Fruit fly (Drosophila melanogaster) whole organism, embryonic: Measurements from ENCODE around the gene CG17839.

Source experiments
- ATbp ChIP-seq: fragments of 200-800 bp; sonication (Bioruptor generic); optimal IDR thresholded peaks from 2 replicates; lab custom pipeline; 2017; ENCODE audit warnings: missing biosample characterization, mild to moderate bottlenecking, missing genetic modification characterization, missing genetic modification reagents
- Ada2b ChIP-seq: fragments of 200-800 bp; sonication (Bioruptor generic); IDR thresholded peaks from 2 replicates; pipeline ENCODE4 v1.3.6; 2022; ENCODE audit warnings: missing biosample characterization, missing genetic modification characterization
- Asciz ChIP-seq: fragments of 200-800 bp; sonication (Bioruptor generic); optimal IDR thresholded peaks from 2 replicates; lab custom pipeline; 2017; ENCODE audit warnings: missing biosample characterization, mild to moderate bottlenecking, missing genetic modification characterization, missing genetic modification reagents
- B-H2 ChIP-seq: fragments of 200-800 bp; sonication (Bioruptor generic); optimal IDR thresholded peaks from 2 replicates; lab custom pipeline; 2018; ENCODE audit warnings: missing biosample characterization, mild to moderate bottlenecking, missing genetic modification characterization
- CG11398 ChIP-seq: fragments of 200-800 bp; sonication (Bioruptor generic); optimal IDR thresholded peaks from 2 replicates; lab custom pipeline; 2016; ENCODE audit warnings: missing biosample characterization, missing genetic modification characterization
- CG11504 ChIP-seq: fragments of 200-800 bp; sonication (Bioruptor generic); optimal IDR thresholded peaks from 3 replicates; lab custom pipeline; 2019; ENCODE audit warnings: missing biosample characterization, mild to moderate bottlenecking, missing genetic modification characterization, moderate library complexity
- CG12769 ChIP-seq: fragments of 200-800 bp; sonication (Bioruptor generic); optimal IDR thresholded peaks from 2 replicates; lab custom pipeline; 2019; ENCODE audit warnings: missing biosample characterization, mild to moderate bottlenecking, missing genetic modification characterization, moderate library complexity
- CG14050 ChIP-seq: fragments of 200-800 bp; sonication (Bioruptor generic); IDR thresholded peaks from 3 replicates; pipeline ENCODE4 v1.3.6; 2022; ENCODE audit warnings: missing biosample characterization, missing genetic modification characterization
- CG16813 ChIP-seq: fragments of 200-800 bp; sonication (Bioruptor generic); IDR thresholded peaks from 3 replicates; pipeline ENCODE4 v1.3.6; 2022; ENCODE audit warnings: missing biosample characterization, missing genetic modification characterization; ENCODE audit not compliant: partially characterized antibody
- CG18011 ChIP-seq: fragments of 200-800 bp; sonication (Bioruptor generic); optimal IDR thresholded peaks from 2 replicates; lab custom pipeline; 2017; ENCODE audit warnings: missing biosample characterization, missing genetic modification characterization, mild to moderate bottlenecking, moderate library complexity, missing genotype
- CG18599 ChIP-seq: fragments of 200-800 bp; sonication (Bioruptor generic); optimal IDR thresholded peaks from 3 replicates; lab custom pipeline; 2017; ENCODE audit warnings: missing biosample characterization, missing genetic modification characterization, mild to moderate bottlenecking, moderate library complexity, missing genetic modification reagents
- CG18764 ChIP-seq: fragments of 200-800 bp; sonication (Bioruptor generic); optimal IDR thresholded peaks from 3 replicates; lab custom pipeline; 2016; ENCODE audit warnings: missing biosample characterization, missing genetic modification characterization
- CG2875 ChIP-seq: fragments of 200-800 bp; sonication (Bioruptor generic); optimal IDR thresholded peaks from 2 replicates; lab custom pipeline; 2017; ENCODE audit warnings: missing biosample characterization, mild to moderate bottlenecking, missing genetic modification characterization, missing genetic modification reagents
- CG34422 ChIP-seq: fragments of 200-800 bp; sonication (Bioruptor generic); IDR thresholded peaks from 3 replicates; pipeline ENCODE4 v1.3.6; 2022; ENCODE audit warnings: missing biosample characterization, missing genetic modification characterization
- CG4282 ChIP-seq: fragments of 200-800 bp; sonication (Bioruptor generic); optimal IDR thresholded peaks from 2 replicates; lab custom pipeline; 2016; ENCODE audit warnings: missing biosample characterization, missing genetic modification characterization
- CG4328 ChIP-seq: fragments of 200-800 bp; sonication (Bioruptor generic); optimal IDR thresholded peaks from 3 replicates; lab custom pipeline; 2017; ENCODE audit warnings: missing biosample characterization, missing genetic modification reagents, missing genetic modification characterization
- CG4617 ChIP-seq: fragments of 200-800 bp; sonication (Bioruptor generic); optimal IDR thresholded peaks from 3 replicates; lab custom pipeline; 2016; ENCODE audit warnings: missing biosample characterization, missing genetic modification characterization, borderline replicate concordance
- CG5953 ChIP-seq: fragments of 200-800 bp; sonication (Bioruptor generic); IDR thresholded peaks from 2 replicates; pipeline ENCODE4 v1.3.6; 2022; ENCODE audit warnings: missing biosample characterization, missing genetic modification characterization
- CG7786 ChIP-seq: fragments of 200-800 bp; sonication (Bioruptor generic); optimal IDR thresholded peaks from 2 replicates; lab custom pipeline; 2016; ENCODE audit warnings: missing biosample characterization, missing genetic modification characterization
- CG8765 ChIP-seq: fragments of 200-800 bp; sonication (Bioruptor generic); IDR thresholded peaks from 2 replicates; pipeline ENCODE4 v1.3.6; 2022; ENCODE audit warnings: missing biosample characterization, missing genetic modification characterization
- CG8924 ChIP-seq: fragments of 200-800 bp; optimal IDR thresholded peaks from 3 replicates; lab custom pipeline; 2019; ENCODE audit warnings: missing biosample characterization, mild to moderate bottlenecking, missing genetic modification characterization, moderate library complexity
- CkIIα-i1 ChIP-seq: fragments of 200-800 bp; sonication (Bioruptor generic); IDR thresholded peaks from 2 replicates; pipeline ENCODE4 v1.3.6; 2022; ENCODE audit warnings: missing biosample characterization, missing genetic modification characterization
- D ChIP-seq, 2 experiments: fragments of 200-800 bp in 1 of 2; fragments of >200 bp in 1 of 2; sonication (Bioruptor generic) in 1 of 2; optimal IDR thresholded peaks; 2 replicates in 1 of 2; 3 replicates in 1 of 2; lab custom pipeline; 2017; ENCODE audit warnings: mild to moderate bottlenecking in 1 of 2, missing biosample characterization in 1 of 2, missing genetic modification characterization in 1 of 2, missing genetic modification reagents in 1 of 2
- Dad ChIP-seq: fragments of 200-800 bp; sonication (Bioruptor generic); optimal IDR thresholded peaks from 3 replicates; lab custom pipeline; 2016; ENCODE audit warnings: missing biosample characterization, missing genetic modification characterization
- Dek ChIP-seq: fragments of 200-800 bp; sonication (Bioruptor generic); optimal IDR thresholded peaks from 3 replicates; lab custom pipeline; 2019; ENCODE audit warnings: missing biosample characterization, mild to moderate bottlenecking, missing genetic modification characterization, moderate library complexity
- Drgx ChIP-seq: fragments of 200-800 bp; sonication (Bioruptor generic); IDR thresholded peaks from 2 replicates; pipeline ENCODE4 v1.3.6; 2022; ENCODE audit warnings: missing biosample characterization, missing genetic modification characterization
- Elba2 ChIP-seq: fragments of 200-800 bp; sonication (Bioruptor generic); optimal IDR thresholded peaks from 3 replicates; lab custom pipeline; 2016; ENCODE audit warnings: missing biosample characterization, missing genetic modification characterization
- Gug ChIP-seq: fragments of 200-800 bp; sonication (Bioruptor generic); IDR thresholded peaks from 4 replicates; pipeline ENCODE4 v1.3.6; 2022; ENCODE audit warnings: missing biosample characterization, missing genetic modification characterization
- H2.0 ChIP-seq: fragments of 200-800 bp; sonication (Bioruptor generic); IDR thresholded peaks from 2 replicates; pipeline ENCODE4 v1.3.6; 2022; ENCODE audit warnings: missing biosample characterization, missing genetic modification characterization
- Med ChIP-seq: fragments of 200-800 bp; sonication (Bioruptor generic); peaks from one replicate; lab custom pipeline; 2016; ENCODE audit warnings: missing biosample characterization, missing genetic modification characterization, mild to moderate bottlenecking, inconsistent platforms, moderate library complexity
- NC2β ChIP-seq: fragments of 200-800 bp; sonication (Bioruptor generic); optimal IDR thresholded peaks from 2 replicates; lab custom pipeline; 2016; ENCODE audit warnings: missing biosample characterization, missing genetic modification characterization
- Sox100B ChIP-seq: fragments of 200-800 bp; sonication (Bioruptor generic); optimal IDR thresholded peaks from 3 replicates; lab custom pipeline; 2018; ENCODE audit warnings: missing biosample characterization, mild to moderate bottlenecking, missing genetic modification characterization
- Usf ChIP-seq: fragments of 200-800 bp; sonication (Bioruptor generic); optimal IDR thresholded peaks from 2 replicates; lab custom pipeline; 2017; ENCODE audit warnings: missing genotype, missing biosample characterization, missing genetic modification characterization
- cato ChIP-seq: fragments of 200-800 bp; sonication (Bioruptor generic); optimal IDR thresholded peaks from 2 replicates; lab custom pipeline; 2016; ENCODE audit warnings: missing biosample characterization, missing genetic modification characterization, borderline replicate concordance
- chinmo ChIP-seq: fragments of 200-800 bp; sonication (Bioruptor generic); IDR thresholded peaks from 4 replicates; pipeline ENCODE4 v1.3.6; 2022; ENCODE audit warnings: missing biosample characterization, missing genetic modification characterization; ENCODE audit not compliant: partially characterized antibody
- crol ChIP-seq: fragments of 200-800 bp; sonication (Bioruptor generic); IDR thresholded peaks from 2 replicates; pipeline ENCODE4 v1.3.6; 2022; ENCODE audit warnings: missing biosample characterization, missing genetic modification characterization
- dati ChIP-seq: fragments of 200-800 bp; sonication (Bioruptor generic); IDR thresholded peaks from 2 replicates; pipeline ENCODE4 v1.3.6; 2022; ENCODE audit warnings: missing biosample characterization, missing genetic modification characterization
- gfzf ChIP-seq: fragments of 200-800 bp; sonication (Bioruptor generic); optimal IDR thresholded peaks from 2 replicates; lab custom pipeline; 2016; ENCODE audit warnings: missing biosample characterization, mild to moderate bottlenecking, missing genetic modification characterization, moderate library complexity
- gro ChIP-seq: fragments of 200-800 bp; sonication (Bioruptor generic); optimal IDR thresholded peaks from 2 replicates; lab custom pipeline; 2016; ENCODE audit warnings: missing biosample characterization, missing genetic modification characterization
- gt ChIP-seq: fragments of 200-800 bp; sonication (Bioruptor generic); IDR thresholded peaks from 2 replicates; pipeline ENCODE4 v1.3.6; 2022; ENCODE audit warnings: missing biosample characterization, missing genetic modification characterization
- ham ChIP-seq: fragments of 200-800 bp; sonication (Bioruptor generic); IDR thresholded peaks from 2 replicates; pipeline ENCODE4 v1.3.6; 2022; ENCODE audit warnings: missing biosample characterization, missing genetic modification characterization
- insv ChIP-seq, 2 experiments: fragments of 200-800 bp; sonication (Bioruptor generic); optimal IDR thresholded peaks; 3 replicates each; lab custom pipeline; 2016 to 2018; ENCODE audit warnings: missing biosample characterization in 2 of 2, missing genetic modification characterization in 2 of 2
- jumu ChIP-seq: fragments of 200-800 bp; sonication (Bioruptor generic); optimal IDR thresholded peaks from 3 replicates; lab custom pipeline; 2016; ENCODE audit warnings: missing biosample characterization, missing genetic modification characterization
- lbe ChIP-seq: fragments of 200-800 bp; sonication (Bioruptor generic); optimal IDR thresholded peaks from 2 replicates; lab custom pipeline; 2016; ENCODE audit warnings: missing biosample characterization, mild to moderate bottlenecking, missing genetic modification characterization
- org-1 ChIP-seq: fragments of 200-800 bp; sonication (Bioruptor generic); optimal IDR thresholded peaks from 2 replicates; lab custom pipeline; 2017; ENCODE audit warnings: missing biosample characterization, missing genetic modification characterization
- slbo ChIP-seq: fragments of 200-800 bp; sonication (Bioruptor generic); IDR thresholded peaks from 2 replicates; pipeline ENCODE4 v1.3.6; 2022; ENCODE audit warnings: missing biosample characterization, missing genetic modification characterization
- tgo ChIP-seq: fragments of 200-800 bp; sonication (Bioruptor generic); IDR thresholded peaks from 3 replicates; pipeline ENCODE4 v1.3.6; 2022; ENCODE audit warnings: missing biosample characterization, missing genetic modification characterization
- wor ChIP-seq: fragments of 200-800 bp; sonication (Bioruptor generic); IDR thresholded peaks from 2 replicates; pipeline ENCODE4 v1.3.6; 2022; ENCODE audit warnings: missing biosample characterization, missing genetic modification characterization

CG17839 gene

dm6 chr3L:14801854-14802616 is 2.9 kb upstream of the CG17839 start, which contains the start of gene NHP2 (continued):
- TF ChIP-seq Asciz (GFP tag; lab: Kevin White, UChicago), result no peak
- TF ChIP-seq gt (GFP tag; lab: Robert Waterston, UW), result 0 out of 2 replicates have a peak, but pooled peaks have one; percentile 15
- peak; percentile 80 for TF ChIP-seq Drgx (GFP tag; lab: Robert Waterston, UW)
- peak; percentile 88 for TF ChIP-seq Dek
- peak; percentile 59 for TF ChIP-seq CG18764 (GFP tag; lab: Kevin White, UChicago)
- TF ChIP-seq CG2875 (GFP tag; lab: Kevin White, UChicago), result peak; percentile 67
- peak; percentile 84 for TF ChIP-seq slbo (GFP tag; lab: Robert Waterston, UW)
- peak; percentile 59 for TF ChIP-seq CG7786
- peak; percentile 81 for TF ChIP-seq lbe (GFP tag; lab: Kevin White, UChicago)
- TF ChIP-seq NC2β (GFP tag; lab: Kevin White, UChicago), result peak; percentile 42
- TF ChIP-seq chinmo, result 0 out of 4 replicates have a peak, but pooled peaks have one; percentile 63
- TF ChIP-seq gfzf (GFP tag; lab: Kevin White, UChicago), result peak; percentile 96
- TF ChIP-seq Dad (GFP tag; lab: Kevin White, UChicago), result peak; percentile 29
- peak; percentile 63 for TF ChIP-seq Ada2b (GFP tag; lab: Robert Waterston, UW)
- TF ChIP-seq CG4282 (GFP tag; lab: Kevin White, UChicago), result no peak
- no peak for TF ChIP-seq CG8765 (GFP tag; lab: Robert Waterston, UW)
- no peak for TF ChIP-seq dati (GFP tag; lab: Robert Waterston, UW)
- peak; percentile 79 for TF ChIP-seq tgo
- TF ChIP-seq CG4617 (GFP tag; lab: Kevin White, UChicago), result peak; percentile 85
- TF ChIP-seq CG11504 (tag; lab: Kevin White, UChicago), result no peak
- TF ChIP-seq jumu, result no peak
- TF ChIP-seq CG18599 (GFP tag; lab: Kevin White, UChicago), result peak; percentile 88
- peak; percentile 52 for TF ChIP-seq org-1 (GFP tag; lab: Kevin White, UChicago)
- TF ChIP-seq CG8924 (tag; lab: Kevin White, UChicago), result peak; percentile 83
- TF ChIP-seq CG34422 (GFP tag; lab: Robert Waterston, UW), result peak; percentile 83
- TF ChIP-seq CG12769 (tag; lab: Kevin White, UChicago), result no peak
- 0 out of 2 replicates have a peak, but pooled peaks have one; percentile 28 for TF ChIP-seq wor (GFP tag; lab: Robert Waterston, UW)
- no peak for TF ChIP-seq crol
- TF ChIP-seq CG18011, result peak; percentile 49
- TF ChIP-seq Sox100B (GFP tag; lab: Kevin White, UChicago), result no peak
- peak; percentile 80 for TF ChIP-seq ATbp (GFP tag; lab: Kevin White, UChicago)
- peak; percentile 76 for TF ChIP-seq CG14050 (GFP tag; lab: Robert Waterston, UW)
- peak; percentile 34 for TF ChIP-seq Usf (GFP tag; lab: Kevin White, UChicago)
- TF ChIP-seq CG16813 (GFP tag; lab: Robert Waterston, UW), result no peak
- peak; percentile 93 for TF ChIP-seq Med (GFP tag; lab: Kevin White, UChicago)
- TF ChIP-seq CG4328 (GFP tag; lab: Kevin White, UChicago), result peak; percentile 43
- TF ChIP-seq B-H2 (GFP tag; lab: Kevin White, UChicago), result peak; percentile 48
- TF ChIP-seq CG5953 (GFP tag; lab: Robert Waterston, UW), result peak; percentile 82
- TF ChIP-seq ham, result no peak
- TF ChIP-seq CG11398, result no peak
- no peak; the same call in 1 of the 2 replicates for TF ChIP-seq CkIIα-i1 (GFP tag; lab: Robert Waterston, UW)
- TF ChIP-seq Gug (GFP tag; lab: Robert Waterston, UW), result peak; percentile 63; the same call in 3 of the 4 replicates
- TF ChIP-seq cato, result no peak
- peak; percentile 63 for TF ChIP-seq H2.0 (GFP tag; lab: Robert Waterston, UW)
- peak; percentile 85 for TF ChIP-seq Elba2 (GFP tag; lab: Kevin White, UChicago)
- TF ChIP-seq D (optimal IDR thresholded peaks at IDR 0.05; lab: Kevin White, UChicago), result no peak
- peak; percentile 57 for TF ChIP-seq D (GFP tag; optimal IDR thresholded peaks at IDR 0.05; lab: Kevin White, UChicago)
- TF ChIP-seq gro (GFP tag; lab: Kevin White, UChicago), result peak; percentile 68
- peak in 1 of 2 experiments; percentile 57 for TF ChIP-seq insv (GFP tag; optimal IDR thresholded peaks at IDR 0.05; lab: Kevin White, UChicago)
